Worm (Caenorhabditis elegans) whole organism, late embryonic: ENCODE measurements around the gene K08E7.8.

ENCODE experiments used
- C38D4.7 ChIP-seq: fragments of 200-800 bp; sonication (Bioruptor generic); optimal IDR thresholded peaks from 2 replicates; lab custom pipeline; 2018; ENCODE audit warnings: mild to moderate bottlenecking, missing genetic modification characterization, moderate library complexity, missing compliant biosample characterization
- ceh-24 ChIP-seq: sonication (generic microtip); optimal IDR thresholded peaks from 2 replicates; lab custom pipeline; 2016; ENCODE audit warnings: mild to moderate bottlenecking, missing genetic modification characterization, missing compliant biosample characterization
- ceh-6 ChIP-seq: fragments of 200-800 bp; sonication (Bioruptor generic); optimal IDR thresholded peaks from 2 replicates; lab custom pipeline; 2018; ENCODE audit warnings: mild to moderate bottlenecking, missing genetic modification characterization, missing compliant biosample characterization
- elt-4 ChIP-seq: sonication (generic microtip); optimal IDR thresholded peaks from 2 replicates; lab custom pipeline; 2016; ENCODE audit warnings: missing genetic modification characterization, missing compliant biosample characterization
- tbx-2 ChIP-seq: sonication (generic microtip); optimal IDR thresholded peaks from 2 replicates; lab custom pipeline; 2016; ENCODE audit warnings: missing genetic modification characterization, missing compliant biosample characterization

K08E7.8 gene

ce11 chrIV:12536358-12536757 is 49.5 kb downstream of the K08E7.8 start:
- TF ChIP-seq ceh-6 (GFP tag; lab: Kevin White, UChicago) (no peak), C38D4.7 (GFP tag; lab: Kevin White, UChicago) (no peak), elt-4 (tag; lab: Kevin White, UChicago) (no peak), tbx-2 (no peak), ceh-24 (no peak)
